Fruit fly (Drosophila melanogaster) whole organism, prepupa: Measurements from ENCODE around the gene CG13894.

Experiments
- Blimp-1 ChIP-seq: fragments of 200-800 bp; sonication (Bioruptor generic); optimal IDR thresholded peaks from 3 replicates; lab custom pipeline; 2017; ENCODE audit warnings: missing biosample characterization, missing genetic modification characterization, mild to moderate bottlenecking, moderate library complexity, missing genetic modification reagents
- CG10669 ChIP-seq: fragments of 200-800 bp; sonication (Bioruptor generic); optimal IDR thresholded peaks from 3 replicates; lab custom pipeline; 2018; ENCODE audit warnings: missing biosample characterization, mild to moderate bottlenecking, missing genetic modification characterization, moderate library complexity
- CG11294 ChIP-seq: fragments of 200-800 bp; sonication (Bioruptor generic); IDR thresholded peaks from 2 replicates; pipeline ENCODE4 v1.3.6; 2022; ENCODE audit warnings: missing biosample characterization, missing genetic modification characterization
- CG11902 ChIP-seq: fragments of 200-800 bp; sonication (Bioruptor generic); optimal IDR thresholded peaks from 3 replicates; lab custom pipeline; 2016; ENCODE audit warnings: missing biosample characterization, missing genetic modification characterization
- CG15336 ChIP-seq: fragments of 200-800 bp; sonication (Bioruptor generic); IDR thresholded peaks from 2 replicates; pipeline ENCODE4 v1.3.6; 2022; ENCODE audit warnings: missing biosample characterization, missing genetic modification characterization
- CG1621 ChIP-seq: fragments of 200-800 bp; sonication (Bioruptor generic); optimal IDR thresholded peaks from 3 replicates; lab custom pipeline; 2018; ENCODE audit warnings: missing biosample characterization, mild to moderate bottlenecking, missing genetic modification characterization
- CG16779 ChIP-seq: fragments of 200-800 bp; sonication (Bioruptor generic); optimal IDR thresholded peaks from 3 replicates; lab custom pipeline; 2017; ENCODE audit warnings: missing biosample characterization, mild to moderate bottlenecking, missing genetic modification characterization
- CG3032 ChIP-seq: fragments of 200-800 bp; optimal IDR thresholded peaks from 2 replicates; lab custom pipeline; 2019; ENCODE audit warnings: missing biosample characterization, mild to moderate bottlenecking, missing genetic modification characterization, moderate library complexity
- CG31627 ChIP-seq: fragments of 200-800 bp; sonication (Bioruptor generic); optimal IDR thresholded peaks from 3 replicates; lab custom pipeline; 2016; ENCODE audit warnings: missing biosample characterization, missing genetic modification characterization
- CG32006 ChIP-seq: fragments of 200-800 bp; sonication (Bioruptor generic); optimal IDR thresholded peaks from 3 replicates; lab custom pipeline; 2017; ENCODE audit warnings: missing biosample characterization, mild to moderate bottlenecking, missing genetic modification characterization
- CG34406 ChIP-seq: fragments of 200-800 bp; sonication (Bioruptor generic); optimal IDR thresholded peaks from 3 replicates; lab custom pipeline; 2016; ENCODE audit warnings: missing biosample characterization, missing genetic modification characterization
- CG3919 ChIP-seq: fragments of 200-800 bp; sonication (Bioruptor generic); optimal IDR thresholded peaks from 3 replicates; lab custom pipeline; 2016; ENCODE audit warnings: missing biosample characterization, missing genetic modification characterization
- CG4318 ChIP-seq: fragments of 200-800 bp; sonication (Bioruptor generic); optimal IDR thresholded peaks from 3 replicates; lab custom pipeline; 2017; ENCODE audit warnings: missing biosample characterization, mild to moderate bottlenecking, missing genetic modification characterization
- CG6163 ChIP-seq: fragments of 200-800 bp; sonication (Bioruptor generic); IDR thresholded peaks from 3 replicates; pipeline ENCODE4 v1.3.6; 2022; ENCODE audit warnings: missing biosample characterization, missing genetic modification characterization
- CG6276 ChIP-seq: fragments of 200-800 bp; sonication (Bioruptor generic); optimal IDR thresholded peaks from 2 replicates; lab custom pipeline; 2017; ENCODE audit warnings: missing biosample characterization, mild to moderate bottlenecking, missing genetic modification characterization
- CG6792 ChIP-seq: fragments of 200-800 bp; sonication (Bioruptor generic); optimal IDR thresholded peaks from 3 replicates; lab custom pipeline; 2016; ENCODE audit warnings: missing biosample characterization, missing genetic modification characterization
- CG6854 ChIP-seq: fragments of 200-800 bp; sonication (Bioruptor generic); optimal IDR thresholded peaks from 2 replicates; lab custom pipeline; 2017; ENCODE audit warnings: missing biosample characterization, mild to moderate bottlenecking, missing genetic modification characterization
- CG7368 ChIP-seq: fragments of 200-800 bp; sonication (Bioruptor generic); optimal IDR thresholded peaks from 3 replicates; lab custom pipeline; 2016; ENCODE audit warnings: missing biosample characterization, missing genetic modification characterization
- CG8119 ChIP-seq: fragments of 200-800 bp; sonication (Bioruptor generic); IDR thresholded peaks from 3 replicates; pipeline ENCODE4 v1.3.6; 2022; ENCODE audit warnings: missing biosample characterization, missing genetic modification characterization
- CG8319 ChIP-seq: fragments of 200-800 bp; sonication (Bioruptor generic); optimal IDR thresholded peaks from 3 replicates; lab custom pipeline; 2016; ENCODE audit warnings: missing biosample characterization, missing genetic modification characterization
- CG8632 ChIP-seq: fragments of 200-800 bp; sonication (Bioruptor generic); optimal IDR thresholded peaks from 3 replicates; lab custom pipeline; 2016; ENCODE audit warnings: missing biosample characterization, missing genetic modification characterization
- CG9139 ChIP-seq: fragments of 200-800 bp; sonication (Bioruptor generic); optimal IDR thresholded peaks from 3 replicates; lab custom pipeline; 2017; ENCODE audit warnings: missing biosample characterization, mild to moderate bottlenecking, missing genetic modification characterization
- Eip78C ChIP-seq: fragments of 200-800 bp; sonication (Bioruptor generic); peaks from one replicate; lab custom pipeline; 2016; ENCODE audit warnings: missing biosample characterization, missing genetic modification characterization
- Ets21C ChIP-seq: fragments of 200-800 bp; sonication (Bioruptor generic); optimal IDR thresholded peaks from 3 replicates; lab custom pipeline; 2016; ENCODE audit warnings: missing biosample characterization, missing genetic modification characterization
- Ets96B ChIP-seq: fragments of 200-800 bp; optimal IDR thresholded peaks from 2 replicates; lab custom pipeline; 2019; ENCODE audit warnings: missing biosample characterization, mild to moderate bottlenecking, missing genetic modification characterization, moderate library complexity
- Gug ChIP-seq: fragments of 200-800 bp; sonication (Bioruptor generic); IDR thresholded peaks from 2 replicates; pipeline ENCODE4 v1.3.6; 2022; ENCODE audit warnings: missing biosample characterization, missing genetic modification characterization
- Hr39 ChIP-seq: fragments of 200-800 bp; sonication (Bioruptor generic); optimal IDR thresholded peaks from 2 replicates; lab custom pipeline; 2016; ENCODE audit warnings: missing biosample characterization, missing genetic modification characterization
- Hr4 ChIP-seq: fragments of 200-800 bp; sonication (Bioruptor generic); optimal IDR thresholded peaks from 3 replicates; lab custom pipeline; 2016; ENCODE audit warnings: missing biosample characterization, missing genetic modification characterization
- Lpt ChIP-seq: fragments of 200-800 bp; sonication (Bioruptor generic); optimal IDR thresholded peaks from 3 replicates; lab custom pipeline; 2016; ENCODE audit warnings: missing biosample characterization, missing genetic modification characterization
- Met ChIP-seq: fragments of 200-800 bp; sonication (Bioruptor generic); optimal IDR thresholded peaks from 3 replicates; lab custom pipeline; 2016; ENCODE audit warnings: missing biosample characterization, missing genetic modification characterization
- OdsH ChIP-seq: fragments of 200-800 bp; sonication (Bioruptor generic); optimal IDR thresholded peaks from 3 replicates; lab custom pipeline; 2016; ENCODE audit warnings: missing biosample characterization, missing genetic modification characterization
- Smox ChIP-seq: fragments of 200-800 bp; sonication (Bioruptor generic); optimal IDR thresholded peaks from 3 replicates; lab custom pipeline; 2016; ENCODE audit warnings: missing biosample characterization, missing genetic modification characterization
- Sox102F ChIP-seq: fragments of 200-800 bp; sonication (Bioruptor generic); optimal IDR thresholded peaks from 2 replicates; lab custom pipeline; 2016; ENCODE audit warnings: missing biosample characterization, mild to moderate bottlenecking, missing genetic modification characterization
- Sox14 ChIP-seq: fragments of 200-800 bp; sonication (Bioruptor generic); optimal IDR thresholded peaks from 3 replicates; lab custom pipeline; 2016; ENCODE audit warnings: missing biosample characterization, missing genetic modification characterization
- Sox15 ChIP-seq: fragments of 200-800 bp; sonication (Bioruptor generic); optimal IDR thresholded peaks from 3 replicates; lab custom pipeline; 2016; ENCODE audit warnings: missing biosample characterization, missing genetic modification characterization
- cyc ChIP-seq: fragments of 200-800 bp; sonication (Bioruptor generic); optimal IDR thresholded peaks from 3 replicates; lab custom pipeline; 2016; ENCODE audit warnings: missing biosample characterization, missing genetic modification characterization
- eg ChIP-seq: fragments of 200-800 bp; sonication (Bioruptor generic); IDR thresholded peaks from 3 replicates; pipeline ENCODE4 v1.3.6; 2022; ENCODE audit warnings: missing biosample characterization, missing genetic modification characterization
- esn ChIP-seq: fragments of 200-800 bp; sonication (Bioruptor generic); optimal IDR thresholded peaks from 2 replicates; lab custom pipeline; 2016; ENCODE audit warnings: missing biosample characterization, mild to moderate bottlenecking, missing genetic modification characterization, moderate library complexity
- fd59A ChIP-seq: fragments of 200-800 bp; sonication (Bioruptor generic); optimal IDR thresholded peaks from 2 replicates; lab custom pipeline; 2017; ENCODE audit warnings: missing biosample characterization, mild to moderate bottlenecking, missing genetic modification characterization, missing genetic modification reagents
- fd85E ChIP-seq: fragments of 200-800 bp; sonication (Bioruptor generic); optimal IDR thresholded peaks from 3 replicates; lab custom pipeline; 2016; ENCODE audit warnings: missing biosample characterization, missing genetic modification characterization
- fkh ChIP-seq: fragments of 200-800 bp; sonication (Bioruptor generic); optimal IDR thresholded peaks from 3 replicates; lab custom pipeline; 2017; ENCODE audit warnings: missing biosample characterization, mild to moderate bottlenecking, missing genetic modification characterization, moderate library complexity
- lz ChIP-seq: fragments of 200-800 bp; sonication (Bioruptor generic); optimal IDR thresholded peaks from 3 replicates; lab custom pipeline; 2016; ENCODE audit warnings: missing biosample characterization, missing genetic modification characterization
- salr ChIP-seq, 2 experiments: fragments of 200-800 bp; sonication (Bioruptor generic); optimal IDR thresholded peaks; 3 replicates each; lab custom pipeline; 2016 to 2018; ENCODE audit warnings: missing biosample characterization in 2 of 2, missing genetic modification characterization in 2 of 2, mild to moderate bottlenecking in 1 of 2
- spab ChIP-seq: fragments of 200-800 bp; sonication (Bioruptor generic); optimal IDR thresholded peaks from 2 replicates; lab custom pipeline; 2017; ENCODE audit warnings: missing biosample characterization, mild to moderate bottlenecking, missing genetic modification characterization, missing genetic modification reagents
- svp ChIP-seq: fragments of 200-800 bp; sonication (Bioruptor generic); peaks from one replicate; lab custom pipeline; 2016; ENCODE audit warnings: missing biosample characterization, missing genetic modification characterization
- vri ChIP-seq: fragments of 200-800 bp; sonication (Bioruptor generic); optimal IDR thresholded peaks from 3 replicates; lab custom pipeline; 2016; ENCODE audit warnings: missing biosample characterization, mild to moderate bottlenecking, missing genetic modification characterization

The CG13894 gene

DNA sequence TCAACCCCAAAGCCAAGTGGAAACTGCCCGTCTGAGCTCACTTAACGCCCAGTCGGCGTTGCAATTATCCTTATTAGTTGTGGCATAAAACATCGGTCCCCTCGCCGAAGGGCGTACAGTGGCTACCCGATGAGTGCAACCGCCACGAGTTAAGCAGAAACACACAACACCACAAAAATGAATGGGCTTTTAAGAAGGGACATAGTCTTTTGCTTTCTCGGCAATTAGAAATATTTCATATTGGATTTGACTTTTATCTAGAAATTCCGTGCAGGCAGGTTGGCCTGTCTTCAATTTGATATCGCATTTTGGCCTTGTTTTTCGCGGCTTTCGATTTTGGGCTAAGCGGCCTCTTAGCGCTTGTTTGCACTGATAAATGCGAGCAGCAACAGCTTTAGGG is 35.1 kb downstream of the CG13894 start (continued):
- peak; percentile 50 for TF ChIP-seq CG8319 (GFP tag; lab: Kevin White, UChicago)
- no peak for TF ChIP-seq CG15336 (GFP tag; lab: Robert Waterston, UW)
- TF ChIP-seq Hr4 (GFP tag; lab: Kevin White, UChicago): peak; percentile 29
- TF ChIP-seq Sox15 (GFP tag; lab: Kevin White, UChicago): peak; percentile 36
- peak; percentile 44 for TF ChIP-seq CG10669 (GFP tag; lab: Kevin White, UChicago)
- TF ChIP-seq spab: peak; percentile 52
- TF ChIP-seq CG16779 (tag; lab: Kevin White, UChicago): no peak
- TF ChIP-seq Ets96B (tag; lab: Kevin White, UChicago): peak; percentile 50
- peak; percentile 77 for TF ChIP-seq Ets21C (GFP tag; lab: Kevin White, UChicago)
- peak; percentile 29 for TF ChIP-seq CG32006 (GFP tag; lab: Kevin White, UChicago)
- TF ChIP-seq Sox14 (GFP tag; lab: Kevin White, UChicago): peak; percentile 63
- TF ChIP-seq Gug (GFP tag; lab: Robert Waterston, UW): no peak
- peak; percentile 84 for TF ChIP-seq cyc (GFP tag; lab: Kevin White, UChicago)

DNA sequence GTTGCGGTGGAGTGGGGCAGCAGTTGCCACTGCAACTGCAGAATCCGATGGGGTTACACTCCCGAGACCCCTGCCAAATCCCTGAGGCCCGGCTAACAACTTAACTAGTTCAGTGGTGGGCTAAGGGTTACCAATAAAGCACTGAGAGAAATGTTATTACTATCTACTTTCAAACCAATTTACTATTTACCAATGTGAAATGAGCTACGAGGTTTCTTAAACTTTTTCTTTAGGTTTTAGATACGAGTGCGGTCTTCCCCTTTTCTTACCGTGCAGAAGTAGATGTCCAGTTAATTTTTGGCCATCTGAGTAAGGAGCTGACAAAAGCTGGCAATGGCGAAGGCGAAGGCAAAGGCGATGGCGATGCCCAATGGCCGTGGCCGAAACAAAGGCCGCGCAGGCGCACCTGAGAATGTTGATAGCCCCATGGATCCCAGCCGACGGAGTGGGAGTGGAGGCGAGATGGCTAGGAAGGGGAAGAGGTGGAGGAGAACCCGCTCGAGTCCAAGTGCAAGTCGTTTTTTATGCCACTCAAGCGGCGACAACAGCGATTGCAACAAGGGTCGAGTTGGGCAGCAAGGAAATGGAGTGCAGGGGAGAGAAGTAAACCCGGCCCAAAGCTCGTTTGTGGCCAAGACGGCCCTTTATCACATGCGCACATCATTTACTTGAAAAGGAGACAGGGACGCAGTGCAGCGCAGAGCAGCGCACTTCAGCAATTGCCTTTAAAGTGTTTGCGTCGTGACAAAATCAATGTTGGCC is 38.4 kb downstream of the CG13894 start:
- TF ChIP-seq Lpt (GFP tag; lab: Kevin White, UChicago): no peak
- TF ChIP-seq OdsH: peak; percentile 53
- no peak for TF ChIP-seq fkh (GFP tag; lab: Kevin White, UChicago)
- TF ChIP-seq Ets21C (GFP tag; lab: Kevin White, UChicago): peak; percentile 61
- TF ChIP-seq CG8119 (GFP tag; lab: Robert Waterston, UW): peak; percentile 30; the same call in 1 of the 3 replicates
- TF ChIP-seq CG3032: peak; percentile 72
- TF ChIP-seq salr (GFP tag; optimal IDR thresholded peaks at IDR 0.05; lab: Kevin White, UChicago): peak; percentile 9 to 27
- TF ChIP-seq Hr39 (GFP tag; lab: Kevin White, UChicago): peak; percentile 66
- no peak for TF ChIP-seq CG8319 (GFP tag; lab: Kevin White, UChicago)
- TF ChIP-seq CG34406 (GFP tag; lab: Kevin White, UChicago): peak; percentile 58
- TF ChIP-seq CG32006 (GFP tag; lab: Kevin White, UChicago): peak; percentile 21
- TF ChIP-seq CG8632 (GFP tag; lab: Kevin White, UChicago): peak; percentile 43
- peak; percentile 81 for TF ChIP-seq Met (GFP tag; lab: Kevin White, UChicago)
- peak; percentile 35 for TF ChIP-seq CG7368 (GFP tag; lab: Kevin White, UChicago)
- peak; percentile 58 for TF ChIP-seq fd59A (GFP tag; lab: Kevin White, UChicago)
- peak; percentile 83 for TF ChIP-seq svp (GFP tag; lab: Kevin White, UChicago)
- peak; percentile 25; the same call in 1 of the 3 replicates for TF ChIP-seq eg (GFP tag; lab: Robert Waterston, UW)
- TF ChIP-seq Blimp-1: peak; percentile 2
- TF ChIP-seq fd85E: no peak
- no peak for TF ChIP-seq CG6276 (GFP tag; lab: Kevin White, UChicago)
- TF ChIP-seq CG11902 (GFP tag; lab: Kevin White, UChicago): peak; percentile 24
- peak; percentile 65 for TF ChIP-seq Sox14 (GFP tag; lab: Kevin White, UChicago)
- peak; percentile 76 for TF ChIP-seq Ets96B (tag; lab: Kevin White, UChicago)
- TF ChIP-seq CG6163 (GFP tag; lab: Robert Waterston, UW): peak; percentile 81
- TF ChIP-seq Smox: peak; percentile 65
- peak; percentile 78 for TF ChIP-seq esn (GFP tag; lab: Kevin White, UChicago)
- peak; percentile 35 for TF ChIP-seq vri
- peak; percentile 59 for TF ChIP-seq CG1621
- TF ChIP-seq Hr4 (GFP tag; lab: Kevin White, UChicago): no peak
- TF ChIP-seq lz: peak; percentile 73
- TF ChIP-seq Sox15 (GFP tag; lab: Kevin White, UChicago): no peak
- no peak for TF ChIP-seq CG11294 (GFP tag; lab: Robert Waterston, UW)
- TF ChIP-seq CG9139: peak; percentile 5
- TF ChIP-seq CG31627 (GFP tag; lab: Kevin White, UChicago): peak; percentile 63
- no peak for TF ChIP-seq Gug (GFP tag; lab: Robert Waterston, UW)
- TF ChIP-seq spab: peak; percentile 64
- TF ChIP-seq CG3919 (GFP tag; lab: Kevin White, UChicago): peak; percentile 68
- peak; percentile 55 for TF ChIP-seq Sox102F
- TF ChIP-seq CG6792 (GFP tag; lab: Kevin White, UChicago): peak; percentile 52
- TF ChIP-seq Eip78C (GFP tag; lab: Kevin White, UChicago): peak; percentile 89
- TF ChIP-seq cyc (GFP tag; lab: Kevin White, UChicago): peak; percentile 68
- TF ChIP-seq CG10669 (GFP tag; lab: Kevin White, UChicago): peak; percentile 65
- no peak for TF ChIP-seq CG4318 (GFP tag; lab: Kevin White, UChicago)
- TF ChIP-seq CG15336 (GFP tag; lab: Robert Waterston, UW): 0 out of 2 replicates have a peak, but pooled peaks have one; percentile 26
- TF ChIP-seq CG6854: peak; percentile 11
- peak; percentile 7 for TF ChIP-seq CG16779 (tag; lab: Kevin White, UChicago)
